Fruit fly (Drosophila melanogaster) whole organism, pupa: ENCODE measurements around the gene CG3982.

Source experiments
- CG12605 ChIP-seq: fragments of 200-800 bp; sonication (Bioruptor generic); IDR thresholded peaks from 2 replicates; pipeline ENCODE4 v1.3.6; 2022; ENCODE audit warnings: missing biosample characterization, missing genetic modification characterization
- CG13204 ChIP-seq: fragments of 200-800 bp; sonication (Bioruptor generic); optimal IDR thresholded peaks from 2 replicates; lab custom pipeline; 2018; ENCODE audit warnings: missing biosample characterization, mild to moderate bottlenecking, missing genetic modification characterization, moderate library complexity
- CG15710 ChIP-seq: fragments of 200-800 bp; sonication (Bioruptor generic); optimal IDR thresholded peaks from 2 replicates; lab custom pipeline; 2018; ENCODE audit warnings: missing biosample characterization, mild to moderate bottlenecking, missing genetic modification characterization, moderate library complexity
- CG32121 ChIP-seq: fragments of 200-800 bp; sonication (Bioruptor generic); IDR thresholded peaks from 2 replicates; pipeline ENCODE4 v1.3.6; 2022; ENCODE audit warnings: missing biosample characterization, missing genetic modification characterization
- CG8301 ChIP-seq: fragments of 200-800 bp; sonication (Bioruptor generic); optimal IDR thresholded peaks from 2 replicates; lab custom pipeline; 2018; ENCODE audit warnings: missing biosample characterization, mild to moderate bottlenecking, missing genetic modification characterization
- EcR ChIP-seq: fragments of 200-800 bp; sonication (Bioruptor generic); optimal IDR thresholded peaks from 3 replicates; lab custom pipeline; 2019; ENCODE audit warnings: missing biosample characterization, missing genetic modification characterization, mild to moderate bottlenecking, moderate library complexity, missing genetic modification reagents
- Ets98B ChIP-seq: fragments of 200-800 bp; sonication (Bioruptor generic); IDR thresholded peaks from 2 replicates; pipeline ENCODE4 v1.3.6; 2022; ENCODE audit warnings: missing biosample characterization, missing genetic modification characterization
- Pif1B ChIP-seq: fragments of 200-800 bp; sonication (Bioruptor generic); optimal IDR thresholded peaks from 3 replicates; lab custom pipeline; 2016; ENCODE audit warnings: missing biosample characterization, missing genetic modification characterization

DNA sequence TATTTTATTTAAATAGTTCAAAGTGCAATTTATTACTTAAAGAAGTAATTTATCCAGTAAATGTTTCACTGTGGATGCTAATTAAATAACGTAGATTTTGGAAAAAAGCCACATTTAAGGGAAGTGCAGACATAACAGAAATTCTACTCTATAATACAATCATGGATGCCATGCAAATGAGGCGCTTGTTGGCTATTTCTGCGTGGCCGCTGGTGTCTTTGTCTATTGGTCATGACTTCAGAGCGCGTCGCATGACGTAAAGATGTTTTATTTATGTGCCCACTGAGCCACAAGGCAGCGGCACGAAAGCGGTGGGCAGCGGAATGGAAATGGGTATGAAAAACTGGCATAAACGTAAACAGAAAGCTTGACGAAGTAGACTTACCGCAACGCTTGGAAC lies 8.7 kb upstream of the CG3982 start:
- TF ChIP-seq CG15710 (tag; lab: Kevin White, UChicago): no peak
- peak; percentile 63 for TF ChIP-seq Ets98B (GFP tag; lab: Robert Waterston, UW)
- TF ChIP-seq CG32121: peak; percentile 51; the same call in 1 of the 2 replicates
- no peak for TF ChIP-seq CG13204 (GFP tag; lab: Kevin White, UChicago)
- TF ChIP-seq CG8301 (tag; lab: Kevin White, UChicago): peak; percentile 32
- TF ChIP-seq CG12605 (GFP tag; lab: Robert Waterston, UW): no peak
- TF ChIP-seq Pif1B (GFP tag; lab: Kevin White, UChicago): no peak
- TF ChIP-seq EcR (GFP tag; lab: Kevin White, UChicago): no peak
